Fruit fly (Drosophila melanogaster): Measurements from ENCODE around the gene CG13312.

Gene CG13312

DNA sequence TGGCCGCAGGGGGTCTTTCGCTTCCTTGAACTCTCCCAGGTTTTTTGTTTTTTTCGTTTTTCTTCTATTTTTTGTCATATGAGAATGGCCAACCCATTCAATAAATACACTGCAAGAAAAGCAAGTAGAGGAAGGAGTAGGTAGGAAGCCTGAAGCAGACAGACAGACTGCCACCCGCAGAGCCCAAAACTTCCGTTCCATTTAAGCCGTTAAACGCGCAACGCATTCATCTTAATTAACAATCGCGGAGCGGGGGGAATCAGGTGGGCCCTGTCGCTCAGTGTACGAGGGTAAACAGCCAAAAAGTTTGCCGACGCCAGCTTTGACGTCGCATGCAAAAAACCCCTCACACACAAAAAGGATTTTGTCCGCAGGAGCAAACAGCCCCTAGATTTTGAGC lies 45.9 kb upstream of the CG13312 start (continued):
- TF ChIP-seq CG4328 (GFP tag; optimal IDR thresholded peaks at IDR 0.05) (no peak), ems (GFP tag; optimal IDR thresholded peaks at IDR 0.05) (no peak), dpn (GFP tag; optimal IDR thresholded peaks at IDR 0.05) (peak in 1 of 2 experiments; percentile 26), gem (tag; optimal IDR thresholded peaks at IDR 0.05) (peak; percentile 40), nau (GFP tag; optimal IDR thresholded peaks at IDR 0.05) (no peak), Lpt (GFP tag; optimal IDR thresholded peaks at IDR 0.05) (no peak), eve (GFP tag; optimal IDR thresholded peaks at IDR 0.05) (no peak), CG16779 (GFP tag; IDR thresholded peaks at IDR 0.05) (0 out of 2 replicates have a peak, but pooled peaks have one; percentile 25), CG15479 (GFP tag; optimal IDR thresholded peaks at IDR 0.05) (no peak), Rfx (GFP tag; IDR thresholded peaks at IDR 0.05) (peak; percentile 67), CG13123 (GFP tag; optimal IDR thresholded peaks at IDR 0.05) (no peak), jigr1 (GFP tag; IDR thresholded peaks at IDR 0.05) (no peak), crc (GFP tag; optimal IDR thresholded peaks at IDR 0.05) (no peak), Dbx (GFP tag; IDR thresholded peaks at IDR 0.05) (peak; percentile 47; the same call in 1 of the 3 replicates), Ravus (GFP tag; IDR thresholded peaks at IDR 0.05) (no peak), Fer2 (tag; optimal IDR thresholded peaks at IDR 0.05) (no peak), NfI (GFP tag; optimal IDR thresholded peaks at IDR 0.05) (peak; percentile 19), Tbp (GFP tag; optimal IDR thresholded peaks at IDR 0.05) (no peak), TFAM (GFP tag; optimal IDR thresholded peaks at IDR 0.05) (no peak), CG33213 (GFP tag; optimal IDR thresholded peaks at IDR 0.05) (no peak), CG9609 (GFP tag; optimal IDR thresholded peaks at IDR 0.05) (no peak), ac (GFP tag; optimal IDR thresholded peaks at IDR 0.05) (no peak), kay (GFP tag; optimal IDR thresholded peaks at IDR 0.05) (no peak), Dref (GFP tag; IDR thresholded peaks at IDR 0.05) (no peak; the same call in 1 of the 2 replicates), disco-r (GFP tag; optimal IDR thresholded peaks at IDR 0.05) (no peak), ATbp (GFP tag; optimal IDR thresholded peaks at IDR 0.05) (peak; percentile 4), nerfin-1 (tag; optimal IDR thresholded peaks at IDR 0.05) (no peak), fd64A (GFP tag; optimal IDR thresholded peaks at IDR 0.05) (no peak), CG33557 (GFP tag; optimal IDR thresholded peaks at IDR 0.05) (no peak), br (optimal IDR thresholded peaks at IDR 0.05) (no peak), CG34422 (GFP tag; IDR thresholded peaks at IDR 0.05) (no peak), CG7372 (GFP tag; IDR thresholded peaks at IDR 0.05) (no peak), cwo (GFP tag; optimal IDR thresholded peaks at IDR 0.05) (peak; percentile 31), dysf (GFP tag; IDR thresholded peaks at IDR 0.05) (peak; percentile 50; the same call in 2 of the 3 replicates), CG3065 (GFP tag; optimal IDR thresholded peaks at IDR 0.05) (no peak), CG4404 (GFP tag; IDR thresholded peaks at IDR 0.05) (0 out of 2 replicates have a peak, but pooled peaks have one; percentile 15), ttk (GFP tag; IDR thresholded peaks at IDR 0.05) (peak; percentile 31; the same call in 1 of the 2 replicates), CG6654 (GFP tag; optimal IDR thresholded peaks at IDR 0.05) (no peak), Optix (GFP tag; IDR thresholded peaks at IDR 0.05) (peak; percentile 47; the same call in 1 of the 3 replicates), tap (tag; optimal IDR thresholded peaks at IDR 0.05) (no peak), CG14965 (GFP tag; optimal IDR thresholded peaks at IDR 0.05; ENCODE audit: borderline replicate concordance) (no peak), CG42726 (GFP tag; IDR thresholded peaks at IDR 0.05; ENCODE audit: partially characterized antibody) (no peak), Usf (GFP tag; optimal IDR thresholded peaks at IDR 0.05) (no peak), ap (GFP tag; IDR thresholded peaks at IDR 0.05) (no peak), CG7271 (tag; optimal IDR thresholded peaks at IDR 0.05) (no peak), chif (GFP tag; optimal IDR thresholded peaks at IDR 0.05) (no peak), CG12071 (GFP tag; optimal IDR thresholded peaks at IDR 0.05) (peak; percentile 31), CG31224 (GFP tag; IDR thresholded peaks at IDR 0.05) (peak; percentile 46; the same call in 1 of the 2 replicates), CG16813 (GFP tag; IDR thresholded peaks at IDR 0.05; ENCODE audit: partially characterized antibody) (no peak), bsh (GFP tag; optimal IDR thresholded peaks at IDR 0.05) (peak in 1 of 2 experiments; percentile 2), trem (tag; optimal IDR thresholded peaks at IDR 0.05) (no peak), zf30C (GFP tag; optimal IDR thresholded peaks at IDR 0.05) (no peak)
